Worm (Caenorhabditis elegans): ENCODE results near the gene D1086.7.
A peak's percentile ranks its signal among the peaks of the same experiment; 100 is the strongest.

DNA sequence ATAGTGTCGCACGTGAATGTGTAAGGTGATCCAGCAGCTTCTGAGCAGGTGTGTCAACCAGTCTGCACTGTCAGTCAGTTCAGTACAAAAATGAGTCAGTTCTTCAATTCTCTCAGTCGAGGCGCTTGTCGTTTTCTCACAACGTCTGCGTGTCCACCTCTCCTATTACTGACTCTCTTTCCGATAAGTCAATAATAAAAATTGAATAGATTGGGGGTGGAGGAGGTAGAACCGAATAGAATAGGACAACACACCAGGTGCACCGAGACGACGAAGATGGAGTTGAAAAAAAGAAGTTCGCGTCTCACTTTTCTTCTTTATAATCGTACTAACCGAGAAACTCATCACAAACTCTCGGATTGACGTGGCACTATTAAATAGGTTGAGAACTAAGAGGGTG, 43.8 kb downstream of the D1086.7 start:
- no peak for TF ChIP-seq ztf-11 (tag; optimal IDR thresholded peaks at IDR 0.05)
- no peak for TF ChIP-seq fkh-10 (GFP tag; optimal IDR thresholded peaks at IDR 0.05)
- TF ChIP-seq lin-39 (tag; optimal IDR thresholded peaks at IDR 0.05), result no peak
- TF ChIP-seq elt-1 (tag; optimal IDR thresholded peaks at IDR 0.05), result no peak
- peak; percentile 47 for TF ChIP-seq elt-2 (tag; optimal IDR thresholded peaks at IDR 0.05)
- TF ChIP-seq nhr-76 (tag; optimal IDR thresholded peaks at IDR 0.05), result no peak
- no peak for TF ChIP-seq daf-12 (tag; optimal IDR thresholded peaks at IDR 0.05)
- TF ChIP-seq ceh-16 (tag; optimal IDR thresholded peaks at IDR 0.05), result no peak
- no peak for TF ChIP-seq jun-1 (tag; optimal IDR thresholded peaks at IDR 0.05)
- no peak for TF ChIP-seq tbx-2 (tag; optimal IDR thresholded peaks at IDR 0.05)
- no peak for TF ChIP-seq ceh-82 (tag; optimal IDR thresholded peaks at IDR 0.05)
- no peak for TF ChIP-seq nhr-23 (tag; optimal IDR thresholded peaks at IDR 0.05)
- no peak for TF ChIP-seq unc-62 (GFP tag; optimal IDR thresholded peaks at IDR 0.05)
- no peak for TF ChIP-seq ceh-9 (tag; optimal IDR thresholded peaks at IDR 0.05)

Measured in whole organism, L3 larva.